Fruit fly (Drosophila melanogaster) whole organism, embryonic: Measurements from ENCODE around the gene Tob.

Experiments
- Adf1 ChIP-seq: fragments of 200-800 bp; sonication (Bioruptor generic); IDR thresholded peaks from 2 replicates; pipeline ENCODE4 v1.3.6; 2022; ENCODE audit warnings: missing biosample characterization, missing genetic modification characterization
- Asciz ChIP-seq: fragments of 200-800 bp; sonication (Bioruptor generic); optimal IDR thresholded peaks from 2 replicates; lab custom pipeline; 2017; ENCODE audit warnings: missing biosample characterization, mild to moderate bottlenecking, missing genetic modification characterization, missing genetic modification reagents
- Atf3 ChIP-seq: fragments of 200-800 bp; sonication (Bioruptor generic); optimal IDR thresholded peaks from 3 replicates; lab custom pipeline; 2016; ENCODE audit warnings: missing biosample characterization, missing genetic modification characterization
- Atf6 ChIP-seq: fragments of 200-800 bp; sonication (Bioruptor generic); IDR thresholded peaks from 2 replicates; pipeline ENCODE4 v1.3.6; 2022; ENCODE audit warnings: missing biosample characterization, missing genetic modification characterization
- B-H2 ChIP-seq: fragments of 200-800 bp; sonication (Bioruptor generic); optimal IDR thresholded peaks from 2 replicates; lab custom pipeline; 2018; ENCODE audit warnings: missing biosample characterization, mild to moderate bottlenecking, missing genetic modification characterization
- Blimp-1 ChIP-seq: fragments of 200-800 bp; sonication (Bioruptor generic); optimal IDR thresholded peaks from 3 replicates; lab custom pipeline; 2018; ENCODE audit warnings: missing biosample characterization, missing genetic modification characterization, mild to moderate bottlenecking, moderate library complexity, missing genetic modification reagents
- CG10366 ChIP-seq: fragments of 200-800 bp; sonication (Bioruptor generic); IDR thresholded peaks from 2 replicates; pipeline ENCODE4 v1.3.6; 2022; ENCODE audit warnings: missing biosample characterization, missing genetic modification characterization
- CG11085 ChIP-seq: fragments of 200-800 bp; sonication (Bioruptor generic); IDR thresholded peaks from 2 replicates; pipeline ENCODE4 v1.3.6; 2022; ENCODE audit warnings: missing biosample characterization, missing genetic modification characterization
- CG11247 ChIP-seq: fragments of 200-800 bp; sonication (Bioruptor generic); IDR thresholded peaks from 2 replicates; pipeline ENCODE4 v1.3.6; 2022; ENCODE audit warnings: missing biosample characterization, missing genetic modification characterization
- CG11560 ChIP-seq: fragments of 200-800 bp; sonication (Bioruptor generic); IDR thresholded peaks from 3 replicates; pipeline ENCODE4 v1.3.6; 2022; ENCODE audit warnings: missing biosample characterization, missing genetic modification characterization
- CG12769 ChIP-seq: fragments of 200-800 bp; sonication (Bioruptor generic); optimal IDR thresholded peaks from 2 replicates; lab custom pipeline; 2019; ENCODE audit warnings: missing biosample characterization, mild to moderate bottlenecking, missing genetic modification characterization, moderate library complexity
- CG12942 ChIP-seq: fragments of 200-800 bp; sonication (Bioruptor generic); optimal IDR thresholded peaks from 3 replicates; lab custom pipeline; 2016; ENCODE audit warnings: missing biosample characterization, missing genetic modification characterization
- CG13894 ChIP-seq: fragments of 200-800 bp; sonication (Bioruptor generic); optimal IDR thresholded peaks from 3 replicates; lab custom pipeline; 2018; ENCODE audit warnings: missing biosample characterization, mild to moderate bottlenecking, missing genetic modification characterization, moderate library complexity
- CG15696 ChIP-seq: fragments of 200-800 bp; sonication (Bioruptor generic); optimal IDR thresholded peaks from 2 replicates; lab custom pipeline; 2019; ENCODE audit warnings: missing biosample characterization, mild to moderate bottlenecking, missing genetic modification characterization, moderate library complexity
- CG32767 ChIP-seq: fragments of 200-800 bp; sonication (Bioruptor generic); IDR thresholded peaks from 2 replicates; pipeline ENCODE4 v1.3.6; 2022; ENCODE audit warnings: missing biosample characterization, missing genetic modification characterization
- CG33213 ChIP-seq: fragments of 200-800 bp; sonication (Bioruptor generic); optimal IDR thresholded peaks from 3 replicates; lab custom pipeline; 2016; ENCODE audit warnings: missing biosample characterization, missing genetic modification characterization
- CG3995 ChIP-seq: fragments of 200-800 bp; sonication (Bioruptor generic); optimal IDR thresholded peaks from 3 replicates; lab custom pipeline; 2016; ENCODE audit warnings: missing biosample characterization, missing genetic modification characterization
- CG6254 ChIP-seq: fragments of 200-800 bp; sonication (Bioruptor generic); optimal IDR thresholded peaks from 3 replicates; lab custom pipeline; 2017; ENCODE audit warnings: mild to moderate bottlenecking, missing biosample characterization, missing genetic modification reagents, missing genetic modification characterization
- CG6689 ChIP-seq: fragments of 200-800 bp; sonication (Bioruptor generic); IDR thresholded peaks from 2 replicates; pipeline ENCODE4 v1.3.6; 2022; ENCODE audit warnings: missing biosample characterization, missing genetic modification characterization
- CG6765 ChIP-seq: fragments of 200-800 bp; sonication (Bioruptor generic); optimal IDR thresholded peaks from 3 replicates; lab custom pipeline; 2017; ENCODE audit warnings: missing biosample characterization, mild to moderate bottlenecking, missing genetic modification characterization
- CG6854 ChIP-seq: fragments of 200-800 bp; sonication (Bioruptor generic); optimal IDR thresholded peaks from 3 replicates; lab custom pipeline; 2017; ENCODE audit warnings: missing biosample characterization, mild to moderate bottlenecking, missing genetic modification characterization
- CG8290 ChIP-seq, 3 experiments: fragments of 200-800 bp; sonication (Bioruptor generic); optimal IDR thresholded peaks; 2 replicates each; lab custom pipeline; 2016 to 2019; ENCODE audit warnings: missing biosample characterization in 3 of 3, missing genetic modification characterization in 3 of 3, mild to moderate bottlenecking in 2 of 3, moderate library complexity in 1 of 3
- CG9215 ChIP-seq: fragments of 200-800 bp; sonication (Bioruptor generic); IDR thresholded peaks from 2 replicates; pipeline ENCODE4 v1.3.6; 2022; ENCODE audit warnings: missing biosample characterization, missing genetic modification characterization
- CoRest ChIP-seq: fragments of 200-800 bp; sonication (Bioruptor generic); optimal IDR thresholded peaks from 3 replicates; lab custom pipeline; 2018; ENCODE audit warnings: missing biosample characterization, mild to moderate bottlenecking, missing genetic modification characterization, moderate library complexity
- Hr51 ChIP-seq, 2 experiments: fragments of 200-800 bp; sonication (Bioruptor generic); optimal IDR thresholded peaks; 2 replicates in 1 of 2; 3 replicates in 1 of 2; lab custom pipeline; 2016 to 2018; ENCODE audit warnings: missing biosample characterization in 2 of 2, missing genetic modification characterization in 2 of 2, mild to moderate bottlenecking in 1 of 2, moderate library complexity in 1 of 2
- Jarid2 ChIP-seq: fragments of 200-800 bp; sonication (Bioruptor generic); optimal IDR thresholded peaks from 3 replicates; lab custom pipeline; 2017; ENCODE audit warnings: mild to moderate bottlenecking, missing biosample characterization, missing genetic modification reagents, missing genetic modification characterization
- MBD-R2 ChIP-seq: fragments of 200-800 bp; sonication (Bioruptor generic); IDR thresholded peaks from 2 replicates; pipeline ENCODE4 v1.3.6; 2022; ENCODE audit warnings: missing biosample characterization, missing genetic modification characterization
- Sin3A ChIP-seq: fragments of >200 bp; optimal IDR thresholded peaks from 2 replicates; lab custom pipeline; 2018
- YL-1 ChIP-seq: fragments of 200-800 bp; sonication (Bioruptor generic); optimal IDR thresholded peaks from 3 replicates; lab custom pipeline; 2017; ENCODE audit warnings: missing biosample characterization, mild to moderate bottlenecking, missing genetic modification characterization
- bbx ChIP-seq: fragments of 200-800 bp; sonication (Bioruptor generic); IDR thresholded peaks from 2 replicates; pipeline ENCODE4 v1.3.6; 2022; ENCODE audit warnings: missing biosample characterization, missing genetic modification characterization; ENCODE audit not compliant: partially characterized antibody
- croc ChIP-seq: fragments of 200-800 bp; sonication (Bioruptor generic); conservative IDR thresholded peaks from 3 replicates; pipeline ENCODE4 v1.3.6; 2022; ENCODE audit warnings: missing biosample characterization, missing genetic modification characterization
- cwo ChIP-seq: fragments of 200-800 bp; sonication (Bioruptor generic); optimal IDR thresholded peaks from 3 replicates; lab custom pipeline; 2017; ENCODE audit warnings: missing biosample characterization, missing genetic modification characterization, mild to moderate bottlenecking, moderate library complexity, missing genetic modification reagents
- fd64A ChIP-seq: fragments of 200-800 bp; sonication (Bioruptor generic); optimal IDR thresholded peaks from 3 replicates; lab custom pipeline; 2018; ENCODE audit warnings: missing biosample characterization, mild to moderate bottlenecking, missing genetic modification characterization
- gro ChIP-seq: fragments of 200-800 bp; sonication (Bioruptor generic); optimal IDR thresholded peaks from 2 replicates; lab custom pipeline; 2016; ENCODE audit warnings: missing biosample characterization, missing genetic modification characterization
- jigr1 ChIP-seq: fragments of 200-800 bp; sonication (Bioruptor generic); IDR thresholded peaks from 3 replicates; pipeline ENCODE4 v1.3.6; 2022; ENCODE audit warnings: missing biosample characterization, missing genetic modification characterization
- nerfin-2 ChIP-seq: fragments of 200-800 bp; sonication (Bioruptor generic); IDR thresholded peaks from 2 replicates; pipeline ENCODE4 v1.3.6; 2022; ENCODE audit warnings: missing biosample characterization, missing genetic modification characterization; ENCODE audit not compliant: partially characterized antibody
- pfk ChIP-seq: fragments of 200-800 bp; sonication (Bioruptor generic); optimal IDR thresholded peaks from 2 replicates; lab custom pipeline; 2018; ENCODE audit warnings: missing biosample characterization, mild to moderate bottlenecking, missing genetic modification characterization, moderate library complexity
- pita ChIP-seq: fragments of 200-800 bp; sonication (Bioruptor generic); optimal IDR thresholded peaks from 2 replicates; lab custom pipeline; 2017; ENCODE audit warnings: missing biosample characterization, mild to moderate bottlenecking, missing genetic modification characterization
- ranshi ChIP-seq: fragments of 200-800 bp; sonication (Bioruptor generic); IDR thresholded peaks from 2 replicates; pipeline ENCODE4 v1.3.6; 2022; ENCODE audit warnings: missing biosample characterization, missing genetic modification characterization
- repo ChIP-seq: fragments of 200-800 bp; sonication (Bioruptor generic); optimal IDR thresholded peaks from 2 replicates; lab custom pipeline; 2016; ENCODE audit warnings: missing biosample characterization, missing genetic modification characterization
- sc ChIP-seq, 3 experiments: fragments of >200 bp in 2 of 3; fragments of 200-800 bp in 1 of 3; sonication (Bioruptor generic) in 1 of 3; optimal IDR thresholded peaks; 2 replicates in 2 of 3; 3 replicates in 1 of 3; lab custom pipeline; 2017; ENCODE audit warnings: mild to moderate bottlenecking in 1 of 3, missing biosample characterization in 1 of 3, missing genetic modification characterization in 1 of 3, missing genetic modification reagents in 1 of 3
- tin ChIP-seq: fragments of 200-800 bp; sonication (Bioruptor generic); optimal IDR thresholded peaks from 3 replicates; lab custom pipeline; 2016; ENCODE audit warnings: missing biosample characterization, missing genetic modification characterization
- tio ChIP-seq: fragments of 200-800 bp; sonication (Bioruptor generic); optimal IDR thresholded peaks from 2 replicates; lab custom pipeline; 2017; ENCODE audit warnings: missing biosample characterization, missing genetic modification characterization, inconsistent platforms
- trh ChIP-seq: fragments of 200-800 bp; sonication (Bioruptor generic); optimal IDR thresholded peaks from 2 replicates; lab custom pipeline; 2016; ENCODE audit warnings: missing biosample characterization, missing genetic modification characterization
- vfl ChIP-seq: fragments of 200-800 bp; sonication (Bioruptor generic); optimal IDR thresholded peaks from 2 replicates; lab custom pipeline; 2016; ENCODE audit warnings: missing biosample characterization, missing genetic modification characterization
- z ChIP-seq: fragments of 200-800 bp; sonication (Bioruptor generic); IDR thresholded peaks from 3 replicates; pipeline ENCODE4 v1.3.6; 2022; ENCODE audit warnings: missing biosample characterization, missing genetic modification characterization

The Tob gene

dm6 chrX:16090179-16091144, 833 bp downstream of the Tob start (continued):
- peak; percentile 60; the same call in 2 of the 3 replicates for TF ChIP-seq croc
- peak; percentile 71 for TF ChIP-seq CG32767 (GFP tag; lab: Robert Waterston, UW)
- peak; percentile 57 for TF ChIP-seq Jarid2 (GFP tag; lab: Kevin White, UChicago)
- TF ChIP-seq sc (optimal IDR thresholded peaks at IDR 0.05; lab: Kevin White, UChicago) = no peak
- peak; percentile 26 for TF ChIP-seq sc (GFP tag; optimal IDR thresholded peaks at IDR 0.05; lab: Kevin White, UChicago)
- no peak for TF ChIP-seq Sin3A (lab: Kevin White, UChicago)
- peak; percentile 83 for TF ChIP-seq repo (GFP tag; lab: Kevin White, UChicago)
- peak; percentile 92 for TF ChIP-seq Atf6 (GFP tag; lab: Robert Waterston, UW)
- TF ChIP-seq CG6765 = peak; percentile 81
- TF ChIP-seq z = no peak
- TF ChIP-seq CG3995 (GFP tag; lab: Kevin White, UChicago) = peak; percentile 74
- TF ChIP-seq MBD-R2 (GFP tag; lab: Robert Waterston, UW) = peak; percentile 81
- TF ChIP-seq B-H2 (GFP tag; lab: Kevin White, UChicago) = peak; percentile 97
- TF ChIP-seq CG12942 = peak; percentile 80
- TF ChIP-seq CG9215 (GFP tag; lab: Robert Waterston, UW) = peak; percentile 79
- TF ChIP-seq gro (GFP tag; lab: Kevin White, UChicago) = peak; percentile 93
- peak; percentile 89 for TF ChIP-seq CG11247
- TF ChIP-seq jigr1 (GFP tag; lab: Robert Waterston, UW) = peak; percentile 72; the same call in 1 of the 3 replicates
- TF ChIP-seq Blimp-1 = peak; percentile 72
- peak; percentile 85 for TF ChIP-seq tio (GFP tag; lab: Kevin White, UChicago)
- peak; percentile 37; the same call in 1 of the 2 replicates for TF ChIP-seq Adf1 (GFP tag; lab: Robert Waterston, UW)
- no peak for TF ChIP-seq pita (GFP tag; lab: Kevin White, UChicago)
- peak; percentile 91 for TF ChIP-seq ranshi (GFP tag; lab: Robert Waterston, UW)
- TF ChIP-seq CG15696 (tag; lab: Kevin White, UChicago) = peak; percentile 62
- TF ChIP-seq CG10366 (GFP tag; lab: Robert Waterston, UW) = peak; percentile 92
- TF ChIP-seq CG11085 = peak; percentile 85
- TF ChIP-seq CG8290 (GFP tag; optimal IDR thresholded peaks at IDR 0.05; lab: Kevin White, UChicago) = no peak
- peak in 1 of 2 experiments; percentile 99 for TF ChIP-seq CG8290 (tag; optimal IDR thresholded peaks at IDR 0.05; lab: Kevin White, UChicago)
- TF ChIP-seq CG13894 (tag; lab: Kevin White, UChicago) = peak; percentile 89
- peak; percentile 70 to 91 for TF ChIP-seq Hr51 (GFP tag; optimal IDR thresholded peaks at IDR 0.05; lab: Kevin White, UChicago)
- peak; percentile 29 for TF ChIP-seq pfk (GFP tag; lab: Kevin White, UChicago)
- TF ChIP-seq nerfin-2 (GFP tag; lab: Robert Waterston, UW) = no peak
- TF ChIP-seq YL-1 = peak; percentile 46
- peak; percentile 85 for TF ChIP-seq cwo
- TF ChIP-seq bbx (GFP tag; lab: Robert Waterston, UW) = no peak

- no peak for TF ChIP-seq CG6254 (GFP tag; lab: Kevin White, UChicago)
- peak; percentile 40 for TF ChIP-seq CG12769 (tag; lab: Kevin White, UChicago)
- TF ChIP-seq CoRest (tag; lab: Kevin White, UChicago) = no peak
- no peak for TF ChIP-seq vfl
- TF ChIP-seq CG11560 (tag; lab: Robert Waterston, UW) = no peak
- TF ChIP-seq trh = no peak
- no peak for TF ChIP-seq CG6854 (GFP tag; lab: Kevin White, UChicago)
- TF ChIP-seq fd64A (GFP tag; lab: Kevin White, UChicago) = no peak
- TF ChIP-seq Atf3 = no peak
- TF ChIP-seq CG6689 = no peak
- no peak for TF ChIP-seq CG33213 (GFP tag; lab: Kevin White, UChicago)
- no peak for TF ChIP-seq tin
- no peak for TF ChIP-seq MBD-R2 (GFP tag; lab: Robert Waterston, UW)
- TF ChIP-seq Asciz (GFP tag; lab: Kevin White, UChicago) = peak; percentile 51
These were observed 2.0 kb downstream of the Tob start for dm6 chrX:16089012-16089963.
